Fruit fly (Drosophila melanogaster) Kc167 (cell line): ENCODE data around the gene smash.

Experiments used
- Myc ChIP-seq: fragments of >200 bp; optimal IDR thresholded peaks from 2 replicates; lab custom pipeline; 2017; ENCODE audit warnings: missing external identifiers
- h ChIP-seq: fragments of >200 bp; optimal IDR thresholded peaks from 3 replicates; lab custom pipeline; 2018; ENCODE audit warnings: missing external identifiers
- psq ChIP-seq: fragments of >200 bp; optimal IDR thresholded peaks from 2 replicates; lab custom pipeline; 2017; ENCODE audit warnings: missing external identifiers
- ttk ChIP-seq: sonication (Bioruptor generic); optimal IDR thresholded peaks from 2 replicates; lab custom pipeline; 2017; ENCODE audit warnings: missing external identifiers

- TF ChIP-seq Myc (lab: Kevin White, UChicago), result no peak
- no peak for TF ChIP-seq psq (lab: Kevin White, UChicago)
- no peak for TF ChIP-seq h (lab: Kevin White, UChicago)
- TF ChIP-seq ttk (lab: Kevin White, UChicago), result no peak
These were observed 102.0 kb downstream of the smash start for dm6 chr3R:4761372-4761771.
